Worm (Caenorhabditis elegans) whole organism, early embryonic: ENCODE measurements around the gene ZK632.4.

Experiments used
- ama-1 ChIP-seq: fragments of 150-350 bp; optimal IDR thresholded peaks from 2 replicates; lab custom pipeline; 2014
- ets-7 ChIP-seq: sonication (generic microtip); optimal IDR thresholded peaks from 2 replicates; lab custom pipeline; 2016; ENCODE audit warnings: missing genotype, missing genetic modification characterization, missing compliant biosample characterization
- hnd-1 ChIP-seq: sonication (generic microtip); optimal IDR thresholded peaks from 2 replicates; lab custom pipeline; 2016; ENCODE audit warnings: missing genetic modification characterization, missing compliant biosample characterization
- scrt-1 ChIP-seq: fragments of 200-800 bp; sonication (Bioruptor generic); IDR thresholded peaks from 2 replicates; pipeline ENCODE4 v1.3.6; 2022; ENCODE audit warnings: missing genetic modification characterization, missing compliant biosample characterization
- tra-4 ChIP-seq: sonication (generic microtip); optimal IDR thresholded peaks from 2 replicates; lab custom pipeline; 2017; ENCODE audit warnings: missing genetic modification characterization, missing compliant biosample characterization

ce11 chrIII:9807560-9808046 is 349 bp upstream of the ZK632.4 start:
- TF ChIP-seq hnd-1 (tag; lab: Kevin White, UChicago) = no peak
- TF ChIP-seq tra-4 (tag; lab: Kevin White, UChicago) = no peak
- no peak for TF ChIP-seq ama-1 (lab: Kevin White, UChicago)
- TF ChIP-seq scrt-1 (GFP tag; lab: Robert Waterston, UW) = no peak
- no peak for TF ChIP-seq ets-7
